Worm (Caenorhabditis elegans) whole organism, young adult: ENCODE measurements around the gene F02E11.7.

Source experiments
- C06A6.2 ChIP-seq: fragments of 200-800 bp; sonication (Bioruptor generic); conservative IDR thresholded peaks from 2 replicates; pipeline ENCODE4 v1.3.6; 2022; ENCODE audit warnings: missing genetic modification characterization, missing compliant biosample characterization
- D2030.7 ChIP-seq: fragments of 200-800 bp; sonication (Bioruptor generic); IDR thresholded peaks from 2 replicates; pipeline ENCODE4 v1.3.6; 2022; ENCODE audit warnings: missing genetic modification reagents, missing genetic modification characterization, missing compliant biosample characterization
- F23B12.7 ChIP-seq: sonication (generic microtip); optimal IDR thresholded peaks from 2 replicates; lab custom pipeline; 2017; ENCODE audit warnings: missing genetic modification characterization, mild to moderate bottlenecking, missing compliant biosample characterization, antibody characterized with exemption, moderate library complexity; ENCODE audit not compliant: insufficient read depth
- F52B5.7 ChIP-seq: sonication (generic microtip); optimal IDR thresholded peaks from 2 replicates; lab custom pipeline; 2016; ENCODE audit warnings: mild to moderate bottlenecking, missing genetic modification characterization, missing compliant biosample characterization
- F57A8.1 ChIP-seq: fragments of 200-800 bp; sonication (Bioruptor generic); optimal IDR thresholded peaks from 2 replicates; lab custom pipeline; 2018; ENCODE audit warnings: mild to moderate bottlenecking, missing genetic modification characterization, moderate library complexity, missing compliant biosample characterization
- Y53F4B.3 ChIP-seq: fragments of 200-800 bp; sonication (Bioruptor generic); IDR thresholded peaks from 2 replicates; pipeline ENCODE4 v1.3.6; 2022; ENCODE audit warnings: missing genetic modification reagents, missing genetic modification characterization, missing compliant biosample characterization
- Y53G8AR.9 ChIP-seq: fragments of 200-800 bp; sonication (Bioruptor generic); conservative IDR thresholded peaks from 2 replicates; pipeline ENCODE4 v1.3.6; 2022; ENCODE audit warnings: missing genetic modification reagents, missing genetic modification characterization, missing compliant biosample characterization
- Y67H2A.10 ChIP-seq: fragments of 200-800 bp; sonication (Bioruptor generic); conservative IDR thresholded peaks from 2 replicates; pipeline ENCODE4 v1.3.6; 2022; ENCODE audit warnings: missing genetic modification reagents, missing genetic modification characterization, missing compliant biosample characterization
- Y79H2A.3 ChIP-seq: fragments of 200-800 bp; sonication (Bioruptor generic); conservative IDR thresholded peaks from 2 replicates; pipeline ENCODE4 v1.3.6; 2022; ENCODE audit warnings: missing genetic modification reagents, missing genetic modification characterization, missing compliant biosample characterization
- ama-1 ChIP-seq, 3 experiments: fragments of 150-350 bp in 1 of 3; sonication (generic microtip) in 2 of 3; optimal IDR thresholded peaks; 2 replicates each; lab custom pipeline; 2014 to 2018; ENCODE audit warnings: missing biosample characterization in 2 of 3, missing genetic modification characterization in 2 of 3, missing genetic modification reagents in 2 of 3
- aptf-2 ChIP-seq: fragments of 200-800 bp; sonication (Bioruptor generic); conservative IDR thresholded peaks from 2 replicates; pipeline ENCODE4 v1.3.6; 2022; ENCODE audit warnings: missing genetic modification reagents, missing genetic modification characterization, missing compliant biosample characterization
- attf-5 ChIP-seq: fragments of 200-800 bp; sonication (Bioruptor generic); optimal IDR thresholded peaks from 2 replicates; lab custom pipeline; 2018; ENCODE audit warnings: mild to moderate bottlenecking, missing genetic modification characterization, missing compliant biosample characterization
- cebp-1 ChIP-seq, 2 experiments: fragments of 200-800 bp in 1 of 2; sonication (Bioruptor generic) in 1 of 2; sonication (generic microtip) in 1 of 2; IDR thresholded peaks in 1 of 2; optimal IDR thresholded peaks in 1 of 2; 2 replicates each; pipeline versions ENCODE4 v1.3.6 to Lab custom; 2017 to 2022; ENCODE audit warnings: missing compliant biosample characterization in 2 of 2, missing genetic modification characterization in 2 of 2, mild to moderate bottlenecking in 1 of 2, missing genetic modification reagents in 1 of 2, moderate library complexity in 1 of 2
- ceh-100 ChIP-seq: fragments of 200-800 bp; sonication (Bioruptor generic); IDR thresholded peaks from 2 replicates; pipeline ENCODE4 v1.3.6; 2022; ENCODE audit warnings: missing genetic modification reagents, missing genetic modification characterization, missing compliant biosample characterization
- ceh-58 ChIP-seq: fragments of 200-800 bp; sonication (Bioruptor generic); IDR thresholded peaks from 2 replicates; pipeline ENCODE4 v1.3.6; 2022; ENCODE audit warnings: missing genetic modification characterization, missing compliant biosample characterization
- ceh-79 ChIP-seq: sonication (generic microtip); optimal IDR thresholded peaks from 2 replicates; lab custom pipeline; 2017; ENCODE audit warnings: mild to moderate bottlenecking, missing genetic modification characterization, missing compliant biosample characterization
- die-1 ChIP-seq: sonication (generic microtip); optimal IDR thresholded peaks from 2 replicates; lab custom pipeline; 2016; ENCODE audit warnings: missing genotype, mild to moderate bottlenecking, missing genetic modification characterization, missing compliant biosample characterization
- dpff-1 ChIP-seq: sonication (generic microtip); optimal IDR thresholded peaks from 2 replicates; lab custom pipeline; 2017; ENCODE audit warnings: mild to moderate bottlenecking, missing genetic modification characterization, missing compliant biosample characterization
- efl-1 ChIP-seq: fragments of 150-350 bp; optimal IDR thresholded peaks from 2 replicates; lab custom pipeline; 2014; ENCODE audit warnings: missing biosample characterization, missing genetic modification reagents, missing genetic modification characterization
- egl-44 ChIP-seq: fragments of 200-800 bp; sonication (Bioruptor generic); IDR thresholded peaks from 2 replicates; pipeline ENCODE4 v1.3.6; 2022; ENCODE audit warnings: missing genetic modification reagents, missing genetic modification characterization, missing compliant biosample characterization
- fkh-3 ChIP-seq: sonication (generic microtip); optimal IDR thresholded peaks from 2 replicates; lab custom pipeline; 2016; ENCODE audit warnings: mild to moderate bottlenecking, missing genetic modification characterization, missing compliant biosample characterization
- hlh-12 ChIP-seq: sonication (generic microtip); optimal IDR thresholded peaks from 2 replicates; lab custom pipeline; 2016; ENCODE audit warnings: missing genetic modification characterization, missing compliant biosample characterization
- hmg-1.2 ChIP-seq: fragments of 200-800 bp; sonication (Bioruptor generic); IDR thresholded peaks from 2 replicates; pipeline ENCODE4 v1.3.6; 2022; ENCODE audit warnings: missing genetic modification reagents, missing genetic modification characterization, missing compliant biosample characterization
- lag-1 ChIP-seq: fragments of 200-800 bp; sonication (Bioruptor generic); IDR thresholded peaks from 2 replicates; pipeline ENCODE4 v1.3.6; 2022; ENCODE audit warnings: missing genetic modification reagents, missing genetic modification characterization, missing compliant biosample characterization
- lin-26 ChIP-seq: fragments of 200-800 bp; sonication (Bioruptor generic); IDR thresholded peaks from 2 replicates; pipeline ENCODE4 v1.3.6; 2022; ENCODE audit warnings: missing genetic modification reagents, missing genetic modification characterization, missing compliant biosample characterization
- lin-40 ChIP-seq: sonication (generic microtip); optimal IDR thresholded peaks from 2 replicates; lab custom pipeline; 2016; ENCODE audit warnings: missing genetic modification characterization, mild to moderate bottlenecking, missing compliant biosample characterization, missing genotype, missing genetic modification reagents
- lin-54 ChIP-seq: fragments of 200-800 bp; sonication (Bioruptor generic); optimal IDR thresholded peaks from 2 replicates; lab custom pipeline; 2018; ENCODE audit warnings: mild to moderate bottlenecking, missing genetic modification characterization, missing compliant biosample characterization
- lsl-1 ChIP-seq: fragments of 200-800 bp; sonication (Bioruptor generic); optimal IDR thresholded peaks from 2 replicates; lab custom pipeline; 2018; ENCODE audit warnings: mild to moderate bottlenecking, missing genetic modification characterization, moderate library complexity, missing compliant biosample characterization
- lsy-27 ChIP-seq: sonication (generic microtip); optimal IDR thresholded peaks from 2 replicates; lab custom pipeline; 2017; ENCODE audit warnings: missing genetic modification characterization, mild to moderate bottlenecking, missing compliant biosample characterization, antibody characterized with exemption, missing genotype, borderline replicate concordance; ENCODE audit not compliant: insufficient read depth
- nfya-2 ChIP-seq: fragments of 200-800 bp; sonication (Bioruptor generic); IDR thresholded peaks from 2 replicates; pipeline ENCODE4 v1.3.6; 2022; ENCODE audit warnings: missing genetic modification reagents, missing genetic modification characterization, missing compliant biosample characterization
- nfyb-1 ChIP-seq: fragments of 200-800 bp; sonication (Bioruptor generic); IDR thresholded peaks from 2 replicates; pipeline ENCODE4 v1.3.6; 2022; ENCODE audit warnings: missing genetic modification reagents, missing genetic modification characterization, missing compliant biosample characterization
- pha-4 ChIP-seq: fragments of 150-350 bp; sonication (generic microtip); optimal IDR thresholded peaks from 2 replicates; lab custom pipeline; 2014; ENCODE audit warnings: missing biosample characterization, missing genetic modification reagents, missing genetic modification characterization
- rec-8 ChIP-seq, 2 experiments: sonication (generic microtip); optimal IDR thresholded peaks; 2 replicates each; lab custom pipeline; 2016; ENCODE audit warnings: mild to moderate bottlenecking in 2 of 2, missing genetic modification characterization in 2 of 2, missing genetic modification reagents in 2 of 2, missing genotype in 2 of 2, missing biosample characterization in 1 of 2, missing compliant biosample characterization in 1 of 2, moderate library complexity in 1 of 2
- repo-1 ChIP-seq: sonication (generic microtip); optimal IDR thresholded peaks from 2 replicates; lab custom pipeline; 2017; ENCODE audit warnings: mild to moderate bottlenecking, missing genetic modification characterization, missing compliant biosample characterization
- rpc-1 ChIP-seq, 2 experiments: fragments of 150-350 bp in 1 of 2; sonication (generic microtip) in 1 of 2; optimal IDR thresholded peaks; 2 replicates each; lab custom pipeline; 2014 to 2018; ENCODE audit warnings: missing biosample characterization in 1 of 2, missing genetic modification characterization in 1 of 2, missing genetic modification reagents in 1 of 2, missing genotype in 1 of 2
- sea-2 ChIP-seq: fragments of 200-800 bp; sonication (Bioruptor generic); IDR thresholded peaks from 2 replicates; pipeline ENCODE4 v1.3.6; 2022; ENCODE audit warnings: missing genetic modification characterization, missing compliant biosample characterization
- snpc-1.1 ChIP-seq: sonication (generic microtip); optimal IDR thresholded peaks from 2 replicates; lab custom pipeline; 2017; ENCODE audit warnings: missing genetic modification characterization, mild to moderate bottlenecking, missing compliant biosample characterization, antibody characterized with exemption, moderate library complexity, missing genotype, missing genetic modification reagents; ENCODE audit not compliant: insufficient read depth
- snpc-3.4 ChIP-seq: sonication (generic microtip); optimal IDR thresholded peaks from 2 replicates; lab custom pipeline; 2017; ENCODE audit warnings: missing genetic modification characterization, mild to moderate bottlenecking, missing compliant biosample characterization, antibody characterized with exemption, moderate library complexity, missing genotype, missing genetic modification reagents
- snpc-4 ChIP-seq, 5 experiments: fragments of 150-350 bp in 1 of 5; sonication (generic microtip) in 4 of 5; optimal IDR thresholded peaks; 2 replicates each; lab custom pipeline; 2014 to 2018; ENCODE audit warnings: missing genetic modification characterization in 5 of 5, missing biosample characterization in 3 of 5, antibody characterized with exemption in 2 of 5, mild to moderate bottlenecking in 2 of 5, missing compliant biosample characterization in 2 of 5, missing genotype in 2 of 5, moderate library complexity in 2 of 5, missing genetic modification reagents in 1 of 5
- somi-1 ChIP-seq: fragments of 200-800 bp; sonication (Bioruptor generic); optimal IDR thresholded peaks from 2 replicates; lab custom pipeline; 2018; ENCODE audit warnings: mild to moderate bottlenecking, missing genetic modification characterization, missing compliant biosample characterization
- tbp1 ChIP-seq: fragments of 200-800 bp; sonication (Bioruptor generic); optimal IDR thresholded peaks from 2 replicates; lab custom pipeline; 2018; ENCODE audit warnings: mild to moderate bottlenecking, missing genetic modification characterization, missing compliant biosample characterization
- xnd-1 ChIP-seq: sonication (generic microtip); optimal IDR thresholded peaks from 2 replicates; lab custom pipeline; 2016; ENCODE audit warnings: missing genotype, missing genetic modification reagents, missing genetic modification characterization, missing compliant biosample characterization
- ztf-18 ChIP-seq: sonication (generic microtip); optimal IDR thresholded peaks from 2 replicates; lab custom pipeline; 2016; ENCODE audit warnings: missing genotype, mild to moderate bottlenecking, missing genetic modification characterization, missing compliant biosample characterization
- ztf-22 ChIP-seq: fragments of 200-800 bp; sonication (Bioruptor generic); optimal IDR thresholded peaks from 2 replicates; lab custom pipeline; 2018; ENCODE audit warnings: mild to moderate bottlenecking, missing genetic modification characterization, moderate library complexity, missing compliant biosample characterization
- ztf-25 ChIP-seq: fragments of 200-800 bp; sonication (Bioruptor generic); IDR thresholded peaks from 2 replicates; pipeline ENCODE4 v1.3.6; 2022; ENCODE audit warnings: missing genetic modification reagents, missing genetic modification characterization, missing compliant biosample characterization
- ztf-3 ChIP-seq: fragments of 200-800 bp; sonication (Bioruptor generic); optimal IDR thresholded peaks from 2 replicates; lab custom pipeline; 2018; ENCODE audit warnings: mild to moderate bottlenecking, missing genetic modification characterization, missing compliant biosample characterization

The F02E11.7 gene

DNA sequence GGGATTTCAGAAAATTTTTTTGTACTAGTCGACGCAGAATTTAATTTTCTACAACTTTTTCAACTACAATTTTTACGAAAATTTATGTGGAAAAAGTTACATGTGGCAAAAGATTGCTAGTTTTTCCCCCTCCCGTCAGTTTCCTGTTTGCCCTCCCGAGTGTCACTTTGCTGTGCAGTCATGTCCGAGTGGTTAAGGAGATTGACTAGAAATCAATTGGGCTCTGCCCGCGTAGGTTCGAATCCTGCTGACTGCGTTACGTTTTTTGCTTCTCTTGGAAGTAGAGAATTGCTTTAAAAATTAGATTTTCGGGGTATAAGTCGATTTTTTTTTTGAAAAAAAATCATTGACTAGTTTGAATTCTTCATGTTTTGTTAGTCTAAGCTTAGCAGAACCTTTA lies 350 bp downstream of the F02E11.7 start (continued):
- TF ChIP-seq F57A8.1 (GFP tag; lab: Kevin White, UChicago) (no peak), efl-1 (no peak), pha-4 (tag; lab: Kevin White, UChicago) (no peak), Y53F4B.3 (GFP tag; lab: Robert Waterston, UW) (no peak), lsl-1 (GFP tag; lab: Kevin White, UChicago) (peak; percentile 24), C06A6.2 (GFP tag; lab: Robert Waterston, UW) (no peak), aptf-2 (no peak), ztf-18 (no peak), Y67H2A.10 (no peak), rpc-1 (optimal IDR thresholded peaks at IDR 0.05; lab: Kevin White, UChicago) (peak; percentile 65), rpc-1 (tag; optimal IDR thresholded peaks at IDR 0.05; lab: Kevin White, UChicago) (peak; percentile 78), ceh-79 (no peak), D2030.7 (no peak), fkh-3 (no peak), sea-2 (GFP tag; lab: Robert Waterston, UW) (no peak), lin-26 (peak; percentile 80; the same call in 1 of the 2 replicates), ceh-58 (no peak), cebp-1 (GFP tag; IDR thresholded peaks at IDR 0.05; lab: Robert Waterston, UW) (no peak), cebp-1 (tag; optimal IDR thresholded peaks at IDR 0.05; lab: Kevin White, UChicago) (no peak), xnd-1 (tag; lab: Kevin White, UChicago) (no peak), snpc-1.1 (tag; lab: Kevin White, UChicago) (no peak), dpff-1 (tag; lab: Kevin White, UChicago) (no peak), somi-1 (GFP tag; lab: Kevin White, UChicago) (no peak), ama-1 (optimal IDR thresholded peaks at IDR 0.05; lab: Kevin White, UChicago) (no peak), ama-1 (GFP tag; optimal IDR thresholded peaks at IDR 0.05; lab: Kevin White, UChicago) (peak; percentile 16 to 25), lsy-27 (tag; lab: Kevin White, UChicago) (no peak), hmg-1.2 (GFP tag; lab: Robert Waterston, UW) (peak; percentile 48), ztf-25 (GFP tag; lab: Robert Waterston, UW) (0 out of 2 replicates have a peak, but pooled peaks have one; percentile 38), attf-5 (GFP tag; lab: Kevin White, UChicago) (peak; percentile 32), ceh-100 (GFP tag; lab: Robert Waterston, UW) (0 out of 2 replicates have a peak, but pooled peaks have one; percentile 32), nfya-2 (no peak), hlh-12 (tag; lab: Kevin White, UChicago) (no peak), tbp1 (GFP tag; lab: Kevin White, UChicago) (peak; percentile 95), snpc-3.4 (tag; lab: Kevin White, UChicago) (no peak), snpc-4 (GFP tag; optimal IDR thresholded peaks at IDR 0.05; lab: Kevin White, UChicago) (no peak), snpc-4 (tag; optimal IDR thresholded peaks at IDR 0.05; lab: Kevin White, UChicago) (peak in 1 of 4 experiments; percentile 37), lin-54 (no peak), lag-1 (GFP tag; lab: Robert Waterston, UW) (no peak), rec-8 (tag; optimal IDR thresholded peaks at IDR 0.05; lab: Kevin White, UChicago) (no peak), F23B12.7 (no peak), nfyb-1 (GFP tag; lab: Robert Waterston, UW) (peak; percentile 66), ztf-22 (GFP tag; lab: Kevin White, UChicago) (no peak), egl-44 (GFP tag; lab: Robert Waterston, UW) (no peak), F52B5.7 (tag; lab: Kevin White, UChicago) (no peak), Y79H2A.3 (no peak), ztf-3 (no peak), Y53G8AR.9 (GFP tag; lab: Robert Waterston, UW) (peak; percentile 55; the same call in 1 of the 2 replicates), repo-1 (tag; lab: Kevin White, UChicago) (no peak), lin-40 (no peak), die-1 (peak; percentile 47)
